Worm (Caenorhabditis elegans) whole organism, L3 larva: ENCODE results near the gene C35C5.10.

Experiments
- nhr-12 ChIP-seq: fragments of 150-350 bp; optimal IDR thresholded peaks from 2 replicates; lab custom pipeline; 2014; ENCODE audit warnings: missing biosample characterization, missing genetic modification characterization
- nhr-237 ChIP-seq: fragments of 150-350 bp; optimal IDR thresholded peaks from 2 replicates; lab custom pipeline; 2014; ENCODE audit warnings: missing biosample characterization, missing genetic modification characterization
- nhr-25 ChIP-seq: sonication (generic microtip); optimal IDR thresholded peaks from 2 replicates; lab custom pipeline; 2017; ENCODE audit warnings: missing biosample characterization, missing genetic modification characterization
- nhr-43 ChIP-seq: sonication (generic microtip); optimal IDR thresholded peaks from 2 replicates; lab custom pipeline; 2016; ENCODE audit warnings: mild to moderate bottlenecking, missing genetic modification characterization, missing compliant biosample characterization; ENCODE audit not compliant: poor library complexity, severe bottlenecking
- nhr-76 ChIP-seq: fragments of 150-350 bp; sonication (generic microtip); optimal IDR thresholded peaks from 5 replicates; lab custom pipeline; 2014; ENCODE audit warnings: missing biosample characterization, missing genetic modification characterization
- nhr-77 ChIP-seq: fragments of 150-350 bp; optimal IDR thresholded peaks from 2 replicates; lab custom pipeline; 2014; ENCODE audit warnings: missing biosample characterization, missing genetic modification characterization
- unc-39 ChIP-seq: sonication (generic microtip); optimal IDR thresholded peaks from 4 replicates; lab custom pipeline; 2017; ENCODE audit warnings: missing biosample characterization, missing genetic modification characterization

- TF ChIP-seq unc-39 (tag; lab: Kevin White, UChicago), result no peak
- no peak for TF ChIP-seq nhr-43
- TF ChIP-seq nhr-237 (tag; lab: Kevin White, UChicago), result no peak
- no peak for TF ChIP-seq nhr-12 (tag; lab: Kevin White, UChicago)
- no peak for TF ChIP-seq nhr-77 (tag; lab: Kevin White, UChicago)
- TF ChIP-seq nhr-76, result no peak
- TF ChIP-seq nhr-25 (tag; lab: Kevin White, UChicago), result no peak
Observed at ce11 chrX:11592539-11592938, 36.5 kb downstream of the C35C5.10 start.
